Worm (Caenorhabditis elegans) whole organism, midembryonic: ENCODE measurements around the gene egl-23.
A peak's percentile ranks its signal among the peaks of the same experiment; 100 is the strongest.

Experiments used
- T22C8.4 ChIP-seq: fragments of 200-800 bp; sonication (Bioruptor generic); IDR thresholded peaks from 2 replicates; pipeline ENCODE4 v1.3.6; 2022; ENCODE audit warnings: missing genetic modification characterization, missing compliant biosample characterization
- cog-1 ChIP-seq: sonication (generic microtip); optimal IDR thresholded peaks from 2 replicates; lab custom pipeline; 2016; ENCODE audit warnings: missing genetic modification characterization, missing compliant biosample characterization
- flt-1 ChIP-seq: fragments of 200-800 bp; sonication (Bioruptor generic); IDR thresholded peaks from 2 replicates; pipeline ENCODE4 v1.3.6; 2022; ENCODE audit warnings: missing genetic modification characterization, missing compliant biosample characterization
- klf-2 ChIP-seq: fragments of 200-800 bp; sonication (Bioruptor generic); conservative IDR thresholded peaks from 2 replicates; pipeline ENCODE4 v1.3.6; 2022; ENCODE audit warnings: missing genetic modification reagents, missing genetic modification characterization, missing compliant biosample characterization
- med-1 ChIP-seq: sonication (generic microtip); optimal IDR thresholded peaks from 2 replicates; lab custom pipeline; 2017; ENCODE audit warnings: missing genetic modification characterization, mild to moderate bottlenecking, missing compliant biosample characterization, antibody characterized with exemption, missing genetic modification reagents; ENCODE audit not compliant: insufficient read depth
- ref-1 ChIP-seq: fragments of 200-800 bp; sonication (Bioruptor generic); conservative IDR thresholded peaks from 2 replicates; pipeline ENCODE4 v1.3.6; 2022; ENCODE audit warnings: missing genetic modification reagents, missing genetic modification characterization, missing compliant biosample characterization
- tab-1 ChIP-seq: fragments of 200-800 bp; sonication (Bioruptor generic); IDR thresholded peaks from 2 replicates; pipeline ENCODE4 v1.3.6; 2022; ENCODE audit warnings: missing genetic modification characterization, missing compliant biosample characterization
- ztf-23 ChIP-seq: fragments of 200-800 bp; sonication (Bioruptor generic); IDR thresholded peaks from 2 replicates; pipeline ENCODE4 v1.3.6; 2022; ENCODE audit warnings: missing genetic modification reagents, missing genetic modification characterization, missing compliant biosample characterization
- ztf-29 ChIP-seq: fragments of 200-800 bp; sonication (Bioruptor generic); IDR thresholded peaks from 2 replicates; pipeline ENCODE4 v1.3.6; 2022; ENCODE audit warnings: missing genetic modification reagents, missing genetic modification characterization, missing compliant biosample characterization

- TF ChIP-seq ztf-23: peak; percentile 75
- peak; percentile 53; the same call in 1 of the 2 replicates for TF ChIP-seq ztf-29
- peak; percentile 64; the same call in 1 of the 2 replicates for TF ChIP-seq flt-1 (GFP tag; lab: Robert Waterston, UW)
- 0 out of 2 replicates have a peak, but pooled peaks have one; percentile 32 for TF ChIP-seq T22C8.4 (GFP tag; lab: Robert Waterston, UW)
- TF ChIP-seq ref-1 (GFP tag; lab: Robert Waterston, UW): no peak
- TF ChIP-seq med-1: no peak
- no peak for TF ChIP-seq tab-1 (GFP tag; lab: Robert Waterston, UW)
- peak; percentile 96 for TF ChIP-seq cog-1 (tag; lab: Kevin White, UChicago)
- no peak for TF ChIP-seq klf-2 (GFP tag; lab: Robert Waterston, UW)
These were observed 44.0 kb downstream of the egl-23 start for ce11 chrIV:14032620-14033501.
